Fruit fly (Drosophila melanogaster): ENCODE data around the gene TfIIB.
A peak's percentile ranks its signal among the peaks of the same experiment; 100 is the strongest.

DNA sequence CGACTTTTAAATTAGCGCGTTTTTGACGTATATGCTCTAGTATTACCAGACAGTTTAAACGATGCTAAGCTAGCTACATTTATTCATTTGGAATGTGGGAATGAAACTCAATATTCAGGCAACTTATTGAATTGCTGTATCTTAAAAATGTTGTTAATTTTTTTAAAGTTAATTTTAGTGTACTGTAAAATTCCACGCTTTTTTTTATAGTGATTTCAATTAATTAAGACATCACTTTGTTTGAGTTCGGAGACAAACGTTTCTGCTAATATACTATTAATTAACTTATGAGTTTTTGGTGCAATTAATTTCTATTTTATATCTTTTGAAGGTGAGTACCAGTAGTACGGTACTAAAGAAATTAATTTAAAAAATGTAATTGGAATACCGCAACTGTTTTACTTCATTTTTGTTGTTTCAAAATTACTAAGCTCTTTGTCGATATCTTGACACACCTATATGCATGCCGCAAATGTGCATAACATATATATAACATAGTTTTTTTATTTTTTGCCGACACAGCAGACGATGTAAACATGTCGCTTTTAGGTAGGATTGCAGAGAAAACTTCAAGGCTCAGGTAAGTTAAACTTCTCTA lies 44.8 kb upstream of the TfIIB start, which contains the start of the genes Cdk1 and mRpS7:
- TF ChIP-seq CG1620 (GFP tag; optimal IDR thresholded peaks at IDR 0.05) (peak; percentile 40), kay (GFP tag; ENCODE audit: borderline replicate concordance) (peak; percentile 82)

Measured in whole organism, adult.